Worm (Caenorhabditis elegans) whole organism, L4/young adult: ENCODE data around the gene grwd-1.

ENCODE experiments used
- W03F9.2 ChIP-seq: fragments of 150-350 bp; optimal IDR thresholded peaks from 2 replicates; lab custom pipeline; 2014; ENCODE audit warnings: missing biosample characterization, missing genetic modification characterization
- dao-5 ChIP-seq: sonication (generic microtip); optimal IDR thresholded peaks from 2 replicates; lab custom pipeline; 2016; ENCODE audit warnings: missing genotype, missing genetic modification characterization, moderate library complexity, missing compliant biosample characterization
- him-1 ChIP-seq: sonication (generic microtip); optimal IDR thresholded peaks from 2 replicates; lab custom pipeline; 2016; ENCODE audit warnings: missing genotype, missing genetic modification reagents, missing genetic modification characterization, missing compliant biosample characterization

The grwd-1 gene

ce11 chrIII:5153137-5153536 is at the start of gene grwd-1, which contains the start of gene rbm-42:
Gene grwd-1 (plus strand): TSS chrIII:5153464.
Gene rbm-42 (minus strand): TSS chrIII:5153229.
- TF ChIP-seq W03F9.2 (tag; lab: Kevin White, UChicago): peak; percentile 77
- TF ChIP-seq dao-5 (tag; lab: Kevin White, UChicago): no peak

- TF ChIP-seq W03F9.2 (tag; lab: Kevin White, UChicago) (no peak), him-1 (tag; lab: Kevin White, UChicago) (no peak), dao-5 (tag; lab: Kevin White, UChicago) (no peak)
These were observed 47.8 kb upstream of the grwd-1 start for ce11 chrIII:5105485-5105884.

ce11 chrIII:5106893-5107471 is 46.3 kb upstream of the grwd-1 start, which contains the start of gene dpy-17:
Gene dpy-17 (plus strand): TSS chrIII:5107330.
- TF ChIP-seq him-1 (tag; lab: Kevin White, UChicago): no peak
- no peak for TF ChIP-seq dao-5 (tag; lab: Kevin White, UChicago)
- no peak for TF ChIP-seq W03F9.2 (tag; lab: Kevin White, UChicago)

ce11 chrIII:5107959-5108358 is 45.3 kb upstream of the grwd-1 start:
- no peak for TF ChIP-seq him-1 (tag; lab: Kevin White, UChicago)
- TF ChIP-seq dao-5 (tag; lab: Kevin White, UChicago): no peak

- TF ChIP-seq dao-5 (tag; lab: Kevin White, UChicago): no peak
- no peak for TF ChIP-seq him-1 (tag; lab: Kevin White, UChicago)
- peak; percentile 70 for TF ChIP-seq W03F9.2 (tag; lab: Kevin White, UChicago)
These were observed 44.5 kb upstream of the grwd-1 start for ce11 chrIII:5108746-5109145.

- TF ChIP-seq him-1 (tag; lab: Kevin White, UChicago): no peak
- no peak for TF ChIP-seq W03F9.2 (tag; lab: Kevin White, UChicago)
- no peak for TF ChIP-seq dao-5 (tag; lab: Kevin White, UChicago)
These were observed 43.9 kb upstream of the grwd-1 start, which contains the start of gene sax-2 for ce11 chrIII:5109401-5109800. Gene sax-2 (plus strand): TSS chrIII:5109701.

- TF ChIP-seq dao-5 (tag; lab: Kevin White, UChicago): no peak
- TF ChIP-seq him-1 (tag; lab: Kevin White, UChicago): no peak
- no peak for TF ChIP-seq W03F9.2 (tag; lab: Kevin White, UChicago)
These were observed 40.9 kb upstream of the grwd-1 start for ce11 chrIII:5112399-5112798.

ce11 chrIII:5112998-5113397 is 40.3 kb upstream of the grwd-1 start:
- TF ChIP-seq dao-5 (tag; lab: Kevin White, UChicago) (no peak), him-1 (tag; lab: Kevin White, UChicago) (no peak), W03F9.2 (tag; lab: Kevin White, UChicago) (no peak)

ce11 chrIII:5119063-5119462 is 34.2 kb upstream of the grwd-1 start:
- TF ChIP-seq dao-5 (tag; lab: Kevin White, UChicago) (no peak), him-1 (tag; lab: Kevin White, UChicago) (no peak), W03F9.2 (tag; lab: Kevin White, UChicago) (no peak)

ce11 chrIII:5120593-5120992 is 32.7 kb upstream of the grwd-1 start:
- no peak for TF ChIP-seq W03F9.2 (tag; lab: Kevin White, UChicago)

- TF ChIP-seq dao-5 (tag; lab: Kevin White, UChicago): no peak
- TF ChIP-seq him-1 (tag; lab: Kevin White, UChicago): no peak
- TF ChIP-seq W03F9.2 (tag; lab: Kevin White, UChicago): no peak
These were observed 28.9 kb upstream of the grwd-1 start for ce11 chrIII:5124385-5124784.

- TF ChIP-seq W03F9.2 (tag; lab: Kevin White, UChicago): no peak
- no peak for TF ChIP-seq him-1 (tag; lab: Kevin White, UChicago)
- no peak for TF ChIP-seq dao-5 (tag; lab: Kevin White, UChicago)
These were observed 27.5 kb upstream of the grwd-1 start for ce11 chrIII:5125759-5126158.

ce11 chrIII:5126988-5127387 is 26.3 kb upstream of the grwd-1 start:
- TF ChIP-seq him-1 (tag; lab: Kevin White, UChicago) (no peak), dao-5 (tag; lab: Kevin White, UChicago) (no peak), W03F9.2 (tag; lab: Kevin White, UChicago) (no peak)

- TF ChIP-seq W03F9.2 (tag; lab: Kevin White, UChicago): no peak
- TF ChIP-seq him-1 (tag; lab: Kevin White, UChicago): no peak
- no peak for TF ChIP-seq dao-5 (tag; lab: Kevin White, UChicago)
These were observed 24.0 kb upstream of the grwd-1 start for ce11 chrIII:5129261-5129660.
